Worm (Caenorhabditis elegans): ENCODE results near the gene F11C1.4.

F11C1.4 gene

DNA sequence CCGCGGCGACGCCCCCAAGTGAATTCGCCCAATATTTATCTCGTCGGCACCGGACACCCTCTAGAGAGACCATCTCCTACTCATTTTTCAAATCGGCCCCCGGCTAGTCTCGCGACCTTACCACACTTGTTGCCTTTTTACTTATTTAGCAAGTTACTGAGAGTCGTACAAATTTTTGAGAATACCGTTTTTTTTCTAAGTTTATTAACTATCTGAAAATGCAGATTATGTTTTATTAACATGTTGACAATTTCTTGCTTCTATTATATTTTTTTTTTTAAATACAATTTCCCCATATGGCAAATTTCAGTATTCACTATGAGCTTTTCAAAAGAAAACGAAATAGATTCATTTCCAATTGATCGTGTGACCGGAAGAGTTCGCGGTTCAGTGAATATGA, at the start of gene F11C1.4, which contains the start of gene F11C1.10:
Gene F11C1.4 (plus strand): TSS at position 301 of the 400 bp plus-strand sequence.
Gene F11C1.10 (plus strand): TSS at position 309 of the 400 bp plus-strand sequence.
- no peak for TF ChIP-seq dao-5 (tag; optimal IDR thresholded peaks at IDR 0.05)
- TF ChIP-seq him-1 (tag; optimal IDR thresholded peaks at IDR 0.05) = no peak
- no peak for TF ChIP-seq W03F9.2 (tag; optimal IDR thresholded peaks at IDR 0.05)

DNA sequence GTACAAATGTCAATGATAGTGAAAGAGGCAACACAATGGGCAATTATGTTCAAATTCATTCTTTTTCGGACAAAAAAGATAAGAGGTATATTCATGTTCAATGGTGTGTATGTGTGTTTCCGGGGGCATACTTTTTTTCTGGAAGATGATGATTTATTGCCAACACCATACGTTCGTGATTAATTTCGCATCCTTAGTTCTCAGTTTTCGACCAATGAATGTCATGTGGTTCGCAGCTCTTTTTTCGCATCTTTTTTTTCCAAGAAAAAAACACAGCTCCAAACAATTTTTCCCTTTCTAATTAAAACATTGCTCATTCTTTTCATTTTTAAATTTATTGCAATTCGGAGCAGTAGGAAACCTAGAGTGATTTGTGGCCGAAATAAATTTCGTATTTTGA, 48.1 kb upstream of the F11C1.4 start:
- no peak for TF ChIP-seq W03F9.2 (tag; optimal IDR thresholded peaks at IDR 0.05)

DNA sequence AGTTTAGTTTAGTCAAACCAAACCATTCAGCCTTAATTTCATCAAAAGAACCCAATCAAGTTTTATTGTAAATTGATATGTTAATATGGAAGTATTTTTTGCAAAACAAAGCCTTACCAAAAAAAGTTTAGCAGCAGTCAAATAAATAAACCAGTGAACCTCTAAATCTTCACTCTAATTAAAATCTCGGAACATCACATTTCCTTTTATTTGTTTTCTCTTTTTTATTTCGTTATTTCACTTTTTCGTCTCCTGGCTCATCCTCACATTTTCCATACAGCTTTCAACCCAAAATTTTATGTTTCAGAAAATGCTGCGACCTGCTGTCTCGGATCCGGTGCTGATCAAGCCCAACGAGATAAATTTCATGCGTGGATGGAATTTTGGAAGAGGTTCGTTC, 46.9 kb upstream of the F11C1.4 start, which contains the start of gene C34E7.3:
Gene C34E7.3 (plus strand): TSS at position 301 of the 400 bp plus-strand sequence.
- TF ChIP-seq dao-5 (tag; optimal IDR thresholded peaks at IDR 0.05) (no peak), W03F9.2 (tag; optimal IDR thresholded peaks at IDR 0.05) (no peak), him-1 (tag; optimal IDR thresholded peaks at IDR 0.05) (no peak)

DNA sequence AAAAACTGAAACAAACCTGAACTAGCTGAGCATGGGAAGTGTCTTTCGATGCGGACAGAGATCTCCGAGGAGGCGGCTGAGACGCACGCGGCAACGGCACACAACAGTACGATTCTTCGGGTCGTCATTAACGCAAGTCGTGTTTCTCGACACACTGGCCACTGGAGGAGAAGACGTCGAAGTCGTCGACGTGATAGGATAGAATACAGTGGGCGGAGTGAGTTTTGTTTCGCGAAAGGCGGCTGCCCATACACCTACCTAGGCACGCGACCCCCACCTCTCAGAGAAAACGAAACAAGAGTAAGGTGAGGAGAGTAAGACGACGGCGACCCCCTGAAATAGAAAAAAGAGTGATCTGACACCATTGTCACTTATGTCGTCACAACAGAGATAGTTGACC, 42.1 kb upstream of the F11C1.4 start, which contains the start of gene gmap-1:
Gene gmap-1 (minus strand): TSS at position 211 of the 400 bp plus-strand sequence.
- no peak for TF ChIP-seq him-1 (tag; optimal IDR thresholded peaks at IDR 0.05)
- no peak for TF ChIP-seq W03F9.2 (tag; optimal IDR thresholded peaks at IDR 0.05)
- no peak for TF ChIP-seq dao-5 (tag; optimal IDR thresholded peaks at IDR 0.05)

DNA sequence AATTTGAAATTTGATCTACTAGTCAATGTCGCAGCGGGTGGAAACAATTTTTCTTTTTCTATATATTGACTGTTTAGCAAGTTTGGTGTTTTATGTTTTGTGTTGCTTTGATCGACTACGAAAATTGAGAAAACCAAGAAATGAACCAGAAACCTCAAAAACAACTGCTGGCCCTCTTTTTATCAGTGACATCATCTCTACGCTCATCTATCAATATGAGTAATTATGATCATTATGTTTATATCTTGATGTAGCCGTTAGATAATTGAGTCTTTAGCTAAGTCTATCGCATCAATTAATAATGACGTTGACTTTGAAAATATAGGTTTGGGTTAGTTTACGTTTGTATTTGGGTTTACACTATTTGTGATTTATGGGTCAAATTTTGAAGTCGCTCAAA, 41.2 kb upstream of the F11C1.4 start:
- TF ChIP-seq dao-5 (tag; optimal IDR thresholded peaks at IDR 0.05) (no peak), him-1 (tag; optimal IDR thresholded peaks at IDR 0.05) (no peak), W03F9.2 (tag; optimal IDR thresholded peaks at IDR 0.05) (no peak)

DNA sequence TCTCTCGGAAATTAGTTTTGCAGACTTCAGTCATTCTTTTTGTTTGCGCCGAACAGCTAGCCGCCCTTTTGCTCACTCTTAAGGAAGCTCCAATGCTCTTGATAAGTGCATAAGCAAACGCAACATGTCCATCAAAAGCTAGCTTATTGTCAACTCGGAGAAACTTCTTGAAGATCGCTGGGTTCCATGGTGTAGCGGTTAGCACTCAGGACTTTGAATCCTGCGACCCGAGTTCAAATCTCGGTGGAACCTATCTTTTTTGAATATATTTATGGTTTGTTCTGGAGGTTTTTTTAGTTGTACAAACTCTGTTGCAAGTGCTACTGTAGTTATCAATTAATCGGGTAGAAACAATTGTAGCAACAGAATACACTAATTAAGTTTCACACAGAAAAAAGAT, 39.4 kb upstream of the F11C1.4 start:
- TF ChIP-seq him-1 (tag; optimal IDR thresholded peaks at IDR 0.05) (no peak), dao-5 (tag; optimal IDR thresholded peaks at IDR 0.05) (no peak), W03F9.2 (tag; optimal IDR thresholded peaks at IDR 0.05) (no peak)

DNA sequence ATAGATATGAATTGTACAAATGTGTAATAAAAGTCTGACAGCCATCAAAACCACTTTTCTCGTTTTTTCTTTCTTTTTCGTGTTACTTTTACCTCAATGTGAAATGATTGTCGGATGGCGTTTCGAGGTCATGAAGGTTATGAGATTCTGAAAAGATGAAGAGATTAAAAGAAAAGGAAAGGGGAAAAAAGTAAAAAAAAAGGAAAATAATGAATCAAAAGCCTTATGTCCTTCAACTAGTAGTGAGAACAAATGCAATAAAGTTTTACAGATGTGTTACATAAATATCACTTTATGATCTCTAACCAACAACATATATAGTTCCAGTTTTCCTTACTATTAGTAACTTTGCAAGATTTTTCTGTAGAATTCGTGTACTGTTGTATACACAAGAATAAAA, 36.1 kb upstream of the F11C1.4 start, which contains the start of gene gmap-3:
Gene gmap-3 (minus strand): TSS at position 148 of the 400 bp plus-strand sequence.
- TF ChIP-seq dao-5 (tag; optimal IDR thresholded peaks at IDR 0.05) (no peak), him-1 (tag; optimal IDR thresholded peaks at IDR 0.05) (no peak), W03F9.2 (tag; optimal IDR thresholded peaks at IDR 0.05) (no peak)

DNA sequence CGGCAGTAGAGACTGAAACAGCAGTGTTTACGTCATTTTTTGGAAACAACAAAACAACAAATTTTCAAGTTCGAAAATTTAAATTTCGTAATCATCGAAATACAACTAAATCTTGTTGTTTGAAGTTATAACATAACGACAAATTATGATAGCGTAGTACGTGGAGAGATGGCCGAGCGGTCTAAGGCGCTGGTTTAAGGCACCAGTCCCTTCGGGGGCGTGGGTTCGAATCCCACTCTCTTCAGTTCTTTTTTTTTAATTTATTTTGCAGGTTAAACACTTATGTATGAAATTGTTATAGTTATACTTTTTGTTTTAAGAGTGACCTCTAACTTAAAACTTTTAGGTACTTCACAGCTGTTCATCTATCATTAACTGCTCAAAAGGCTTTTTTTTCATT, 34.6 kb upstream of the F11C1.4 start:
- TF ChIP-seq W03F9.2 (tag; optimal IDR thresholded peaks at IDR 0.05) (no peak), him-1 (tag; optimal IDR thresholded peaks at IDR 0.05) (no peak), dao-5 (tag; optimal IDR thresholded peaks at IDR 0.05) (no peak)

DNA sequence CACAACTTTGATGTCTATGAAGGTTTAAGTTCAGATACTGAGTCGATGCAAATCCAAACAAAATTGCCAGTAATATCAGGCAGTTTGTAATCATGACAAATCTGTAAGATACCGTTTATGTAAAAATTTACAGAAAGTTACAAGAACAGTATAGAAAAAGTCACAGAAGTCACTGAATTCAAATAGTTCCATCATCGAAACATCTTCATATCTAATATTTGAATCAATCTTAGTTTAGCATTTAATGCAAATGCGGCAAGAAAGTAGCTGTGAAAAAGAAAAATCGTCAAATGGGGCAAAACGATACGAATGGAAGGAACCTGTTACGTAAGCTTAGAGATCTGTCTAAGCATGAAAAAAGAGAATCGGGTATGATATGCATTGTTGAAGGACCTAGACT, 33.7 kb upstream of the F11C1.4 start, which contains the start of gene gmap-2:
Gene gmap-2 (minus strand): TSS at position 101 of the 400 bp plus-strand sequence.
- no peak for TF ChIP-seq W03F9.2 (tag; optimal IDR thresholded peaks at IDR 0.05)
- TF ChIP-seq him-1 (tag; optimal IDR thresholded peaks at IDR 0.05) = no peak
- TF ChIP-seq dao-5 (tag; optimal IDR thresholded peaks at IDR 0.05) = no peak

DNA sequence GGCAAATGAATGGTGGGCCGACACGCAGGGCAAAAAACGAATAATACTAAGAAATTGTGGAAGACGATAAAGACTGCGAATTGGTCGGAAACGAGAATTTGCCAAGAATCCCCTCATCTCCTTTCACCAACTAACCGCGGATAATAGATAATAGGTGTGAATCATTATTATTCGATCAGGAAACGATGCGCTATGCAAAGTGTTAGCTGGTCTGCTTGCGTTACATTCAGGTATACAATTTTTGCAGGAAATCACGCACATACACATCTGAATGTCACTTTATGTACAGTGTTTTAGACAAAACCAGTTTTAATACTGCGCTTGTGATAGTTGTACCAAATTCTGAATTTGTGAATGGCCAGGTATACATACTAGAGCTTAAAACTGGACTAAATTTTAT, 32.2 kb upstream of the F11C1.4 start:
- TF ChIP-seq him-1 (tag; optimal IDR thresholded peaks at IDR 0.05) (no peak), dao-5 (tag; optimal IDR thresholded peaks at IDR 0.05) (no peak), W03F9.2 (tag; optimal IDR thresholded peaks at IDR 0.05) (no peak)

DNA sequence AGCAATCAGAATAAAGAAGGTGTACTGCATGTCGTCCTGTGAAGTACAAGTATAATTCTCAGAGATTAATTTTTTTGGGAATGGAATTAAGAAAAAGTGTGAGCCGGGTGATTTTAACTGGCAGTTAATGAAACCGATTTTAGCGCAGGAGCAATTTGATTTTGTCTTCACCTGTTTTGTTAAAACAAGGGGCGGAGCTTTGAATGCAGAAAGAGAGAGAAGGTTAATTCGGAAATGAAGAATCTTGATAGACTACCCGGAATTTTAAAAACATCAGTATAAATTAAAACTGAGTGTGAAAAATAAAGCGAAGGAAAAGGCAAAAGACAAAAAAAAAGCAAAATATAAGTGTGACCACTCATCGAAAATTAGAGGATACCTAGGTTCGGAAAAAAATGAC, 30.3 kb upstream of the F11C1.4 start, which contains the start of gene C05E7.3:
Gene C05E7.3 (minus strand): TSS at position 101 of the 400 bp plus-strand sequence.
- TF ChIP-seq W03F9.2 (tag; optimal IDR thresholded peaks at IDR 0.05) (no peak), dao-5 (tag; optimal IDR thresholded peaks at IDR 0.05) (no peak), him-1 (tag; optimal IDR thresholded peaks at IDR 0.05) (no peak)

DNA sequence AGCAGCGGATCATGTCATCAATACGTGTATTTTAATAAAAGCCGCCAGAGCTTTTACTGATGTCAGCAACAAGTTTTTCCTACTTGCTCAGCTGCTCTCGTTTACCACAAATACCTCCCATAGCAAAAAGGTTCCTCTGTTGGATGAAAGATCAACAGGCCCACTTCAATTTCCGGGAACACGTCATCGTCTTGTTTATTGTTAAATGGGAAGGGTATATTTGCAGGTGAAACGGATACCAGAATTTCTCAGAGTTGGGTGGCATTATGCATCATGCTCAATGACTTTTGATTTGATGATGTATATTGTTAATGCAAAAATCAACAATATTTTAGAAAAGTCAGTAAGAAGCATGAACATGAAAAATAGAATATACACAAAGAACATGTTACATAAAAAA, 25.7 kb upstream of the F11C1.4 start:
- TF ChIP-seq him-1 (tag; optimal IDR thresholded peaks at IDR 0.05) = no peak
- TF ChIP-seq dao-5 (tag; optimal IDR thresholded peaks at IDR 0.05) = no peak
- no peak for TF ChIP-seq W03F9.2 (tag; optimal IDR thresholded peaks at IDR 0.05)

DNA sequence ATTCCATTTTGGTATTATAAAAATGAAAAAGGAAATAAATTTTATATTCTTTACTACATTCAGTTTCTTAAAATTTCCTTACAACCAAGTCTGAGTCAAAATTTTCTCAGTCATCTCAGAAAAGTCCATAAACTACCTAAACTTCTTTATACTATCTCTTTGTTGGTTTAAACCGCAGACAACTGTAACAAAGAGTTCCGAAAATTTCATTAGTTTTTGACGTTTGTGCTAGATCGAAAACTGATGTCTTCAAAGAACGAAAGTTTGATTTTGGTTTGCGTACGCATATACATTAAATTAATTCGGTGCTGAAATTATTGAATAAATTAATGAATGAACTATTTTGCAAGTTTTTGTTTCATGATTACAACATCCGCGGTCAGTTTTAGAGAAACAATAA, 18.0 kb upstream of the F11C1.4 start:
- TF ChIP-seq W03F9.2 (tag; optimal IDR thresholded peaks at IDR 0.05) = no peak

DNA sequence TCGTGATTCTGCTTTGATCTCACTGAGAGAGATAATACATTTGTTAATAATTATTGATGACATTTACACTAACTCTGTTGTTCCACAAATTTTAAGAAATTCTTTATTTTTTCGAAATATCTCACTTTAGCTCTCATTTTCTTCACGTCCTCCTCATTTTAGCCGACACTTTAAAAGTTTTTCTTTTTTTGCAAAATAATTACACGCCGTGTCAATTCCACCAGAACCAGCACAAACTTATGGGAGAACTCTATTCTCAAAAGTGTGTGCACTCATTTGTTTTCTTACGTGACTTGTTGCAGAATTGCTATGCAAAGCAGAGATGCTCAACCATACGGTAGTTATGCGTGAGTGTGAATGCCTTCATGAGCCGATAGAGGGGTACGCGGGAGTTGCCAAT, 11.7 kb upstream of the F11C1.4 start, which contains the start of gene frpr-2:
Gene frpr-2 (plus strand): TSS at position 301 of the 400 bp plus-strand sequence.
- TF ChIP-seq him-1 (tag; optimal IDR thresholded peaks at IDR 0.05) = no peak
- no peak for TF ChIP-seq W03F9.2 (tag; optimal IDR thresholded peaks at IDR 0.05)
- no peak for TF ChIP-seq dao-5 (tag; optimal IDR thresholded peaks at IDR 0.05)

DNA sequence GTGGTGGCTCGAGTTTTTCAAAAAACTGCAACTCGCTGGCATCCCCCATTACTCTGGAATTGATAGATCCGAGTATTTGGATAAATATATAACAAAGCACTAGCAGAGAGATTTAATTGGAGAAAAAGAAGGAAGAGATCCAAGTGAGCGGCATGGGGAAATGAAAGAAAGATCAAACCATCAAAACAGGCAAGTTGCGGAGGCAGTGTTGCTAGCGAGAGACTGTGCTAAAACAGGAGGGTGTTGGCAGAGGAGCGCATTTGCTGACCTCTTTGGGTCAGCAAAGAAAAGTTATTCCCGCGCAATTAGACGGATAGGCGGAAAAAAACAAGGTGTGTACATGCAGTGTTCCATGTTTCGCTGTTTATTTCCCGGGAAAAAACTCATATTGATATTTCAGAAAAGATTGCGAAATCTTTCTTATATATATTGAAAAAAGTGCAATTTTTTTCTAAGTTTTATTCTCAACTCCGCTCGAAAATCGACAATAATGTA, 1.2 kb upstream of the F11C1.4 start, which contains the start of gene ppk-3:
Gene ppk-3 (minus strand): TSS at position 51 of the 495 bp plus-strand sequence.
- no peak for TF ChIP-seq him-1 (tag; optimal IDR thresholded peaks at IDR 0.05)
- peak; percentile 64 for TF ChIP-seq W03F9.2 (tag; optimal IDR thresholded peaks at IDR 0.05)
- TF ChIP-seq dao-5 (tag; optimal IDR thresholded peaks at IDR 0.05) = no peak
